Fruit fly (Drosophila melanogaster) whole organism, prepupa: ENCODE results near the gene Trf5.

Source experiments
- Blimp-1 ChIP-seq: fragments of 200-800 bp; sonication (Bioruptor generic); optimal IDR thresholded peaks from 3 replicates; lab custom pipeline; 2017; ENCODE audit warnings: missing biosample characterization, missing genetic modification characterization, mild to moderate bottlenecking, moderate library complexity, missing genetic modification reagents
- CG11902 ChIP-seq: fragments of 200-800 bp; sonication (Bioruptor generic); optimal IDR thresholded peaks from 3 replicates; lab custom pipeline; 2016; ENCODE audit warnings: missing biosample characterization, missing genetic modification characterization
- CG6276 ChIP-seq: fragments of 200-800 bp; sonication (Bioruptor generic); optimal IDR thresholded peaks from 2 replicates; lab custom pipeline; 2017; ENCODE audit warnings: missing biosample characterization, mild to moderate bottlenecking, missing genetic modification characterization
- Eip75B ChIP-seq: fragments of 200-800 bp; sonication (Bioruptor generic); optimal IDR thresholded peaks from 3 replicates; lab custom pipeline; 2016; ENCODE audit warnings: missing biosample characterization, missing genetic modification characterization
- Gug ChIP-seq: fragments of 200-800 bp; sonication (Bioruptor generic); IDR thresholded peaks from 2 replicates; pipeline ENCODE4 v1.3.6; 2022; ENCODE audit warnings: missing biosample characterization, missing genetic modification characterization
- Hr39 ChIP-seq: fragments of 200-800 bp; sonication (Bioruptor generic); optimal IDR thresholded peaks from 2 replicates; lab custom pipeline; 2016; ENCODE audit warnings: missing biosample characterization, missing genetic modification characterization
- Lpt ChIP-seq: fragments of 200-800 bp; sonication (Bioruptor generic); optimal IDR thresholded peaks from 3 replicates; lab custom pipeline; 2016; ENCODE audit warnings: missing biosample characterization, missing genetic modification characterization
- OdsH ChIP-seq: fragments of 200-800 bp; sonication (Bioruptor generic); optimal IDR thresholded peaks from 3 replicates; lab custom pipeline; 2016; ENCODE audit warnings: missing biosample characterization, missing genetic modification characterization
- Sox14 ChIP-seq: fragments of 200-800 bp; sonication (Bioruptor generic); optimal IDR thresholded peaks from 3 replicates; lab custom pipeline; 2016; ENCODE audit warnings: missing biosample characterization, missing genetic modification characterization
- achi ChIP-seq: fragments of 200-800 bp; sonication (Bioruptor generic); optimal IDR thresholded peaks from 3 replicates; lab custom pipeline; 2016; ENCODE audit warnings: missing biosample characterization, missing genetic modification characterization
- eg ChIP-seq: fragments of 200-800 bp; sonication (Bioruptor generic); IDR thresholded peaks from 3 replicates; pipeline ENCODE4 v1.3.6; 2022; ENCODE audit warnings: missing biosample characterization, missing genetic modification characterization
- fd59A ChIP-seq: fragments of 200-800 bp; sonication (Bioruptor generic); optimal IDR thresholded peaks from 2 replicates; lab custom pipeline; 2017; ENCODE audit warnings: missing biosample characterization, mild to moderate bottlenecking, missing genetic modification characterization, missing genetic modification reagents
- fkh ChIP-seq: fragments of 200-800 bp; sonication (Bioruptor generic); optimal IDR thresholded peaks from 3 replicates; lab custom pipeline; 2017; ENCODE audit warnings: missing biosample characterization, mild to moderate bottlenecking, missing genetic modification characterization, moderate library complexity
- svp ChIP-seq: fragments of 200-800 bp; sonication (Bioruptor generic); peaks from one replicate; lab custom pipeline; 2016; ENCODE audit warnings: missing biosample characterization, missing genetic modification characterization

DNA sequence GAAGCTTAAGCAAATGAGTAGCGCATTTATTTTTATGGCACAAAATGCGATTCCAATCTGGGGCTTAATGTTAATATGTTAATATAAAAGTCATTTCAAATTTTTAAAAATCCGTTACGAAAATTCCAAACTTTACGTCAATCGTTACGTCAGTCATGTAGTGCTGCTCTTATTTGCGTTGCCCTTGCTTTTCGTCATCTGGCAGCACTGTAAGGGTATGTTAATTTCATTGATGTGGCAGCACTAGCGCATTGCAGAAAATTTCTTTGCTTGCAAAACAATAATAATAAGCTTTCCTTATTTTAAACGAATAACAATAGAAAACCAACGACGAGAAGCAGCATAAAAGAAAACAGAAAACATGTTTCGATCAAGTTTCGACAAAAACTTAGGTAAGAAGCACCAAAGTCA lies 43.6 kb upstream of the Trf5 start, which contains the start of gene Hrs:
- no peak for TF ChIP-seq Blimp-1 (GFP tag; lab: Kevin White, UChicago)
- no peak for TF ChIP-seq CG11902
- TF ChIP-seq Gug (GFP tag; lab: Robert Waterston, UW): no peak
- TF ChIP-seq svp (GFP tag; lab: Kevin White, UChicago): peak; percentile 25
- peak; percentile 53 for TF ChIP-seq Sox14 (GFP tag; lab: Kevin White, UChicago)
- TF ChIP-seq OdsH: no peak
- TF ChIP-seq Hr39 (GFP tag; lab: Kevin White, UChicago): no peak
- TF ChIP-seq eg (GFP tag; lab: Robert Waterston, UW): no peak
- no peak for TF ChIP-seq achi
- no peak for TF ChIP-seq CG6276 (GFP tag; lab: Kevin White, UChicago)
- no peak for TF ChIP-seq fd59A
- TF ChIP-seq Lpt (GFP tag; lab: Kevin White, UChicago): no peak
- TF ChIP-seq fkh (GFP tag; lab: Kevin White, UChicago): no peak
- TF ChIP-seq Eip75B (GFP tag; lab: Kevin White, UChicago): no peak
